Fruit fly (Drosophila melanogaster) whole organism, embryonic: ENCODE data around the gene mRpL40.

Experiments used
- Ada2b ChIP-seq: fragments of 200-800 bp; sonication (Bioruptor generic); IDR thresholded peaks from 2 replicates; pipeline ENCODE4 v1.3.6; 2022; ENCODE audit warnings: missing biosample characterization, missing genetic modification characterization
- Adf1 ChIP-seq: fragments of 200-800 bp; sonication (Bioruptor generic); IDR thresholded peaks from 2 replicates; pipeline ENCODE4 v1.3.6; 2022; ENCODE audit warnings: missing biosample characterization, missing genetic modification characterization
- C15 ChIP-seq: fragments of 200-800 bp; sonication (Bioruptor generic); IDR thresholded peaks from 3 replicates; pipeline ENCODE4 v1.3.6; 2022; ENCODE audit warnings: missing biosample characterization, missing genetic modification characterization
- CG10462 ChIP-seq: fragments of 200-800 bp; sonication (Bioruptor generic); optimal IDR thresholded peaks from 2 replicates; lab custom pipeline; 2016; ENCODE audit warnings: missing biosample characterization, missing genetic modification characterization
- CG10543 ChIP-seq: fragments of 200-800 bp; sonication (Bioruptor generic); optimal IDR thresholded peaks from 3 replicates; lab custom pipeline; 2017; ENCODE audit warnings: missing biosample characterization, mild to moderate bottlenecking, missing genetic modification characterization, moderate library complexity
- CG13296 ChIP-seq: fragments of 200-800 bp; sonication (Bioruptor generic); optimal IDR thresholded peaks from 3 replicates; lab custom pipeline; 2018; ENCODE audit warnings: missing biosample characterization, mild to moderate bottlenecking, missing genetic modification characterization
- CG14667 ChIP-seq: fragments of 200-800 bp; sonication (Bioruptor generic); IDR thresholded peaks from 2 replicates; pipeline ENCODE4 v1.3.6; 2022; ENCODE audit warnings: missing biosample characterization, missing genetic modification characterization
- CG14710 ChIP-seq: fragments of 200-800 bp; sonication (Bioruptor generic); optimal IDR thresholded peaks from 3 replicates; lab custom pipeline; 2019; ENCODE audit warnings: missing biosample characterization, mild to moderate bottlenecking, missing genetic modification characterization, moderate library complexity
- CG15601 ChIP-seq: fragments of 200-800 bp; sonication (Bioruptor generic); optimal IDR thresholded peaks from 3 replicates; lab custom pipeline; 2019; ENCODE audit warnings: missing biosample characterization, mild to moderate bottlenecking, missing genetic modification characterization, moderate library complexity
- CG1832 ChIP-seq: fragments of 200-800 bp; sonication (Bioruptor generic); optimal IDR thresholded peaks from 2 replicates; lab custom pipeline; 2017; ENCODE audit warnings: missing biosample characterization, mild to moderate bottlenecking, missing genetic modification characterization, inconsistent platforms
- CG34224 ChIP-seq: fragments of 200-800 bp; sonication (Bioruptor generic); IDR thresholded peaks from 3 replicates; pipeline ENCODE4 v1.3.6; 2022; ENCODE audit warnings: missing biosample characterization, missing genetic modification characterization; ENCODE audit not compliant: partially characterized antibody
- CG34376 ChIP-seq: fragments of 200-800 bp; sonication (Bioruptor generic); optimal IDR thresholded peaks from 2 replicates; lab custom pipeline; 2018; ENCODE audit warnings: missing biosample characterization, mild to moderate bottlenecking, missing genetic modification characterization
- CG5180 ChIP-seq: fragments of 200-800 bp; sonication (Bioruptor generic); optimal IDR thresholded peaks from 3 replicates; lab custom pipeline; 2017; ENCODE audit warnings: missing biosample characterization, missing genetic modification characterization, mild to moderate bottlenecking, moderate library complexity, missing genetic modification reagents
- CG6689 ChIP-seq: fragments of 200-800 bp; sonication (Bioruptor generic); IDR thresholded peaks from 2 replicates; pipeline ENCODE4 v1.3.6; 2022; ENCODE audit warnings: missing biosample characterization, missing genetic modification characterization
- CG6854 ChIP-seq: fragments of 200-800 bp; sonication (Bioruptor generic); optimal IDR thresholded peaks from 3 replicates; lab custom pipeline; 2017; ENCODE audit warnings: missing biosample characterization, mild to moderate bottlenecking, missing genetic modification characterization
- CG8290 ChIP-seq, 3 experiments: fragments of 200-800 bp; sonication (Bioruptor generic); optimal IDR thresholded peaks; 2 replicates each; lab custom pipeline; 2016 to 2019; ENCODE audit warnings: missing biosample characterization in 3 of 3, missing genetic modification characterization in 3 of 3, mild to moderate bottlenecking in 2 of 3, moderate library complexity in 1 of 3
- Dad ChIP-seq: fragments of 200-800 bp; sonication (Bioruptor generic); optimal IDR thresholded peaks from 3 replicates; lab custom pipeline; 2016; ENCODE audit warnings: missing biosample characterization, missing genetic modification characterization
- Dbx ChIP-seq: fragments of 200-800 bp; sonication (Bioruptor generic); IDR thresholded peaks from 3 replicates; pipeline ENCODE4 v1.3.6; 2022; ENCODE audit warnings: missing biosample characterization, missing genetic modification characterization
- Dip3 ChIP-seq: fragments of 200-800 bp; sonication (Bioruptor generic); optimal IDR thresholded peaks from 3 replicates; lab custom pipeline; 2016; ENCODE audit warnings: missing biosample characterization, missing genetic modification characterization
- Dref ChIP-seq: fragments of 200-800 bp; sonication (Bioruptor generic); IDR thresholded peaks from 2 replicates; pipeline ENCODE4 v1.3.6; 2022; ENCODE audit warnings: missing biosample characterization, missing genetic modification characterization
- ERR ChIP-seq: fragments of 200-800 bp; sonication (Bioruptor generic); optimal IDR thresholded peaks from 2 replicates; lab custom pipeline; 2016; ENCODE audit warnings: missing biosample characterization, missing genetic modification characterization
- Ets65A ChIP-seq: fragments of 200-800 bp; sonication (Bioruptor generic); peaks from one replicate; lab custom pipeline; 2016; ENCODE audit warnings: missing biosample characterization, missing genetic modification characterization
- HLH54F ChIP-seq: fragments of 200-800 bp; sonication (Bioruptor generic); optimal IDR thresholded peaks from 3 replicates; lab custom pipeline; 2016; ENCODE audit warnings: missing biosample characterization, missing genetic modification characterization
- Hmx ChIP-seq: fragments of 200-800 bp; sonication (Bioruptor generic); optimal IDR thresholded peaks from 2 replicates; lab custom pipeline; 2016; ENCODE audit warnings: missing biosample characterization, missing genetic modification characterization
- MESR4 ChIP-seq: fragments of 200-800 bp; sonication (Bioruptor generic); optimal IDR thresholded peaks from 2 replicates; lab custom pipeline; 2018; ENCODE audit warnings: missing biosample characterization, mild to moderate bottlenecking, missing genetic modification characterization, moderate library complexity
- Mad ChIP-seq: fragments of 200-800 bp; sonication (Bioruptor generic); optimal IDR thresholded peaks from 2 replicates; lab custom pipeline; 2016; ENCODE audit warnings: missing biosample characterization, missing genetic modification characterization
- Pdp1 ChIP-seq, 2 experiments: fragments of 200-800 bp; sonication (Bioruptor generic); optimal IDR thresholded peaks; 3 replicates each; lab custom pipeline; 2016; ENCODE audit warnings: missing biosample characterization in 2 of 2, missing genetic modification characterization in 2 of 2, mild to moderate bottlenecking in 1 of 2, moderate library complexity in 1 of 2
- Sin3A ChIP-seq: fragments of >200 bp; optimal IDR thresholded peaks from 2 replicates; lab custom pipeline; 2018
- ac ChIP-seq: fragments of 200-800 bp; sonication (Bioruptor generic); optimal IDR thresholded peaks from 3 replicates; lab custom pipeline; 2017; ENCODE audit warnings: missing biosample characterization, mild to moderate bottlenecking, missing genetic modification characterization
- bcd ChIP-seq: fragments of 200-800 bp; sonication (Bioruptor generic); optimal IDR thresholded peaks from 2 replicates; lab custom pipeline; 2017; ENCODE audit warnings: missing biosample characterization, mild to moderate bottlenecking, missing genetic modification characterization
- bowl ChIP-seq: fragments of 200-800 bp; sonication (Bioruptor generic); IDR thresholded peaks from 2 replicates; pipeline ENCODE4 v1.3.6; 2022; ENCODE audit warnings: missing biosample characterization, missing genetic modification characterization
- cato ChIP-seq: fragments of 200-800 bp; sonication (Bioruptor generic); optimal IDR thresholded peaks from 2 replicates; lab custom pipeline; 2016; ENCODE audit warnings: missing biosample characterization, missing genetic modification characterization, borderline replicate concordance
- chif ChIP-seq, 2 experiments: fragments of 200-800 bp; sonication (Bioruptor generic); optimal IDR thresholded peaks; 3 replicates each; lab custom pipeline; 2016; ENCODE audit warnings: missing biosample characterization in 2 of 2, missing genetic modification characterization in 2 of 2
- ci ChIP-seq: fragments of 200-800 bp; sonication (Bioruptor generic); IDR thresholded peaks from 3 replicates; pipeline ENCODE4 v1.3.6; 2022; ENCODE audit warnings: missing biosample characterization, missing genetic modification characterization
- croc ChIP-seq: fragments of 200-800 bp; sonication (Bioruptor generic); conservative IDR thresholded peaks from 3 replicates; pipeline ENCODE4 v1.3.6; 2022; ENCODE audit warnings: missing biosample characterization, missing genetic modification characterization
- cwo ChIP-seq: fragments of 200-800 bp; sonication (Bioruptor generic); optimal IDR thresholded peaks from 3 replicates; lab custom pipeline; 2017; ENCODE audit warnings: missing biosample characterization, missing genetic modification characterization, mild to moderate bottlenecking, moderate library complexity, missing genetic modification reagents
- esg ChIP-seq: fragments of 200-800 bp; sonication (Bioruptor generic); conservative IDR thresholded peaks from 2 replicates; pipeline ENCODE4 v1.3.6; 2022; ENCODE audit warnings: missing biosample characterization, missing genetic modification characterization
- exex ChIP-seq: fragments of 200-800 bp; sonication (Bioruptor generic); optimal IDR thresholded peaks from 4 replicates; lab custom pipeline; 2018; ENCODE audit warnings: missing biosample characterization, mild to moderate bottlenecking, missing genetic modification characterization, moderate library complexity
- fru ChIP-seq: fragments of >200 bp; optimal IDR thresholded peaks from 2 replicates; lab custom pipeline; 2017
- ftz-f1 ChIP-seq: fragments of 200-800 bp; sonication (Bioruptor generic); optimal IDR thresholded peaks from 2 replicates; lab custom pipeline; 2016; ENCODE audit warnings: missing biosample characterization, missing genetic modification characterization
- h ChIP-seq: fragments of >200 bp; optimal IDR thresholded peaks from 2 replicates; lab custom pipeline; 2017
- kni ChIP-seq: fragments of 200-800 bp; sonication (Bioruptor generic); optimal IDR thresholded peaks from 3 replicates; lab custom pipeline; 2017; ENCODE audit warnings: mild to moderate bottlenecking, missing biosample characterization, missing genetic modification reagents, missing genetic modification characterization
- luna ChIP-seq: fragments of 200-800 bp; sonication (Bioruptor generic); optimal IDR thresholded peaks from 2 replicates; lab custom pipeline; 2016; ENCODE audit warnings: missing biosample characterization, missing genetic modification characterization
- nerfin-2 ChIP-seq: fragments of 200-800 bp; sonication (Bioruptor generic); IDR thresholded peaks from 2 replicates; pipeline ENCODE4 v1.3.6; 2022; ENCODE audit warnings: missing biosample characterization, missing genetic modification characterization; ENCODE audit not compliant: partially characterized antibody
- odd ChIP-seq: fragments of 200-800 bp; sonication (Bioruptor generic); optimal IDR thresholded peaks from 2 replicates; lab custom pipeline; 2017; ENCODE audit warnings: missing biosample characterization, mild to moderate bottlenecking, missing genetic modification characterization
- otp ChIP-seq: fragments of 200-800 bp; sonication (Bioruptor generic); IDR thresholded peaks from 3 replicates; pipeline ENCODE4, ENCODE4 v1.3.6; 2022; ENCODE audit warnings: missing biosample characterization, missing genetic modification characterization
- pzg ChIP-seq: fragments of 200-800 bp; sonication (Bioruptor generic); optimal IDR thresholded peaks from 3 replicates; lab custom pipeline; 2018; ENCODE audit warnings: missing biosample characterization, mild to moderate bottlenecking, missing genetic modification characterization, moderate library complexity
- rib ChIP-seq: fragments of 200-800 bp; sonication (Bioruptor generic); IDR thresholded peaks from 2 replicates; pipeline ENCODE4 v1.3.6; 2022; ENCODE audit warnings: missing biosample characterization, missing genetic modification characterization
- ro ChIP-seq: fragments of 200-800 bp; sonication (Bioruptor generic); IDR thresholded peaks from 2 replicates; pipeline ENCODE4 v1.3.6; 2022; ENCODE audit warnings: missing biosample characterization, missing genetic modification characterization
- sqz ChIP-seq: fragments of 200-800 bp; sonication (Bioruptor generic); optimal IDR thresholded peaks from 3 replicates; lab custom pipeline; 2018; ENCODE audit warnings: missing biosample characterization, mild to moderate bottlenecking, missing genetic modification characterization
- tin ChIP-seq: fragments of 200-800 bp; sonication (Bioruptor generic); optimal IDR thresholded peaks from 3 replicates; lab custom pipeline; 2016; ENCODE audit warnings: missing biosample characterization, missing genetic modification characterization
- twi ChIP-seq: fragments of 200-800 bp; optimal IDR thresholded peaks from 2 replicates; lab custom pipeline; 2019; ENCODE audit warnings: missing biosample characterization, mild to moderate bottlenecking, missing genetic modification characterization, moderate library complexity
- tx ChIP-seq: fragments of 200-800 bp; sonication (Bioruptor generic); optimal IDR thresholded peaks from 2 replicates; lab custom pipeline; 2016; ENCODE audit warnings: missing biosample characterization, missing genetic modification characterization

mRpL40 gene

DNA sequence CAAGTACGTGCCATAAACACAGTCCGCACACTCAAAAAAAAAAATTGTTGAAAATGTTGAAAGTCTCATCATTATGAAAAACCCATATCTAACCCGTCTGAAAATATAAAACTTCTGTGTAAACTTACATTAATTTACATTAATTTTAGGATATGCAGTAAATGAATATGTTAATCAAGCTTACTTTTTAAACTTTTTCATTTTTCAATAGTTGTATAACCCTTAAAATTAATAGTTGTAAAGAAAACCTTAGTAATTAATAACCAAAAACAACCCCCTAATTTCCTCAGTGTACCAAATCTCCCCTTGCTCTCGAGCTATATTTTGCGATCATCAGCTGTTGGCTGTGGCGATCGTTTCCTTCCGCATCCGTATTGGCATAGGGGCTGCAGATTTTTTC, 39.0 kb upstream of the mRpL40 start (continued):
- TF ChIP-seq h (lab: Kevin White, UChicago), result no peak
- TF ChIP-seq CG34376 (GFP tag; lab: Kevin White, UChicago), result no peak
- TF ChIP-seq sqz (GFP tag; lab: Kevin White, UChicago), result no peak
- TF ChIP-seq CG1832 (GFP tag; lab: Kevin White, UChicago), result no peak
- TF ChIP-seq HLH54F (GFP tag; lab: Kevin White, UChicago), result no peak
- TF ChIP-seq CG14710, result peak; percentile 84
- TF ChIP-seq CG34224, result no peak
- TF ChIP-seq Ets65A (GFP tag; lab: Kevin White, UChicago), result peak; percentile 83
- TF ChIP-seq pzg (GFP tag; lab: Kevin White, UChicago), result no peak
- TF ChIP-seq ci (GFP tag; lab: Robert Waterston, UW), result no peak
- no peak for TF ChIP-seq ftz-f1 (GFP tag; lab: Kevin White, UChicago)
- no peak for TF ChIP-seq cwo (GFP tag; lab: Kevin White, UChicago)
- no peak for TF ChIP-seq Dad (GFP tag; lab: Kevin White, UChicago)
- no peak for TF ChIP-seq MESR4 (GFP tag; lab: Kevin White, UChicago)
- no peak for TF ChIP-seq Ada2b (GFP tag; lab: Robert Waterston, UW)
- no peak for TF ChIP-seq nerfin-2 (GFP tag; lab: Robert Waterston, UW)
- no peak for TF ChIP-seq C15 (GFP tag; lab: Robert Waterston, UW)
- no peak for TF ChIP-seq rib (GFP tag; lab: Robert Waterston, UW)
- TF ChIP-seq CG6854 (GFP tag; lab: Kevin White, UChicago), result no peak
- TF ChIP-seq cato (GFP tag; lab: Kevin White, UChicago), result no peak
- TF ChIP-seq CG14667 (GFP tag; lab: Robert Waterston, UW), result no peak
- TF ChIP-seq Dbx (GFP tag; lab: Robert Waterston, UW), result no peak
- TF ChIP-seq Hmx, result no peak
- no peak for TF ChIP-seq exex (tag; lab: Kevin White, UChicago)
- TF ChIP-seq kni (GFP tag; lab: Kevin White, UChicago), result no peak
- no peak for TF ChIP-seq bowl (GFP tag; lab: Robert Waterston, UW)
- TF ChIP-seq fru (lab: Kevin White, UChicago), result no peak
- TF ChIP-seq luna (GFP tag; lab: Kevin White, UChicago), result no peak
- TF ChIP-seq ro, result no peak
- peak; percentile 21 for TF ChIP-seq bcd (GFP tag; lab: Kevin White, UChicago)
- no peak for TF ChIP-seq CG13296 (GFP tag; lab: Kevin White, UChicago)
- peak; percentile 23 for TF ChIP-seq twi (tag; lab: Kevin White, UChicago)
- peak; percentile 36 for TF ChIP-seq CG10462 (GFP tag; lab: Kevin White, UChicago)
- TF ChIP-seq ERR (GFP tag; lab: Kevin White, UChicago), result no peak
- TF ChIP-seq croc (GFP tag; lab: Robert Waterston, UW), result peak; percentile 46; the same call in 1 of the 3 replicates
- TF ChIP-seq tx (GFP tag; lab: Kevin White, UChicago), result no peak
- TF ChIP-seq CG6689 (GFP tag; lab: Robert Waterston, UW), result peak; percentile 52; the same call in 1 of the 2 replicates
- TF ChIP-seq Pdp1 (GFP tag; optimal IDR thresholded peaks at IDR 0.05; lab: Kevin White, UChicago), result peak in 1 of 2 experiments; percentile 28
- TF ChIP-seq otp (GFP tag; lab: Robert Waterston, UW), result no peak
- TF ChIP-seq Dref, result no peak
- TF ChIP-seq ac (GFP tag; lab: Kevin White, UChicago), result peak; percentile 86
- TF ChIP-seq Adf1 (GFP tag; lab: Robert Waterston, UW), result no peak
- peak; percentile 23 for TF ChIP-seq tin
- no peak for TF ChIP-seq Sin3A (lab: Kevin White, UChicago)
- TF ChIP-seq CG15601 (tag; lab: Kevin White, UChicago), result no peak
- no peak for TF ChIP-seq odd
- no peak for TF ChIP-seq CG10543 (GFP tag; lab: Kevin White, UChicago)
- no peak for TF ChIP-seq Dip3 (GFP tag; lab: Kevin White, UChicago)
- TF ChIP-seq CG8290 (GFP tag; optimal IDR thresholded peaks at IDR 0.05; lab: Kevin White, UChicago), result peak; percentile 10
- no peak for TF ChIP-seq CG8290 (tag; optimal IDR thresholded peaks at IDR 0.05; lab: Kevin White, UChicago)
- peak in 1 of 2 experiments; percentile 72 for TF ChIP-seq chif (GFP tag; optimal IDR thresholded peaks at IDR 0.05; lab: Kevin White, UChicago)
- TF ChIP-seq esg, result no peak
- TF ChIP-seq CG5180 (GFP tag; lab: Kevin White, UChicago), result no peak
- TF ChIP-seq Mad (GFP tag; lab: Kevin White, UChicago), result no peak
